Fruit fly (Drosophila melanogaster) Kc167 (cell line): Measurements from ENCODE around the gene Eig71Ef.

Experiments used
- Sin3A ChIP-seq: fragments of >200 bp; optimal IDR thresholded peaks from 2 replicates; lab custom pipeline; 2018; ENCODE audit warnings: missing external identifiers
- h ChIP-seq: fragments of >200 bp; optimal IDR thresholded peaks from 3 replicates; lab custom pipeline; 2018; ENCODE audit warnings: missing external identifiers
- insv ChIP-seq: fragments of >200 bp; optimal IDR thresholded peaks from 3 replicates; lab custom pipeline; 2018; ENCODE audit warnings: missing external identifiers
- psq ChIP-seq: fragments of >200 bp; optimal IDR thresholded peaks from 2 replicates; lab custom pipeline; 2017; ENCODE audit warnings: missing external identifiers
- ttk ChIP-seq: sonication (Bioruptor generic); optimal IDR thresholded peaks from 2 replicates; lab custom pipeline; 2017; ENCODE audit warnings: missing external identifiers

- TF ChIP-seq h (lab: Kevin White, UChicago) = no peak
- no peak for TF ChIP-seq insv (lab: Kevin White, UChicago)
- TF ChIP-seq Sin3A (lab: Kevin White, UChicago) = no peak
- no peak for TF ChIP-seq psq (lab: Kevin White, UChicago)
- no peak for TF ChIP-seq ttk
Measured at dm6 chr3L:15700338-15700966, 43.3 kb upstream of the Eig71Ef start.
